Worm (Caenorhabditis elegans) whole organism, late embryonic: ENCODE results near the gene T06D8.10.

Experiments
- F13H6.1 ChIP-seq: sonication (generic microtip); optimal IDR thresholded peaks from 2 replicates; lab custom pipeline; 2016; ENCODE audit warnings: missing genetic modification characterization, missing compliant biosample characterization
- K02D7.2 ChIP-seq: sonication (generic microtip); optimal IDR thresholded peaks from 2 replicates; lab custom pipeline; 2017; ENCODE audit warnings: mild to moderate bottlenecking, missing genetic modification characterization, missing compliant biosample characterization
- ahr-1 ChIP-seq: sonication (generic microtip); optimal IDR thresholded peaks from 2 replicates; lab custom pipeline; 2016; ENCODE audit warnings: missing genetic modification characterization, missing compliant biosample characterization
- ama-1 ChIP-seq: fragments of 150-350 bp; optimal IDR thresholded peaks from 2 replicates; lab custom pipeline; 2014
- ceh-19 ChIP-seq: fragments of 200-800 bp; sonication (Bioruptor generic); optimal IDR thresholded peaks from 2 replicates; lab custom pipeline; 2018; ENCODE audit warnings: mild to moderate bottlenecking, missing genetic modification characterization, missing compliant biosample characterization
- ceh-22 ChIP-seq: sonication (generic microtip); optimal IDR thresholded peaks from 2 replicates; lab custom pipeline; 2017; ENCODE audit warnings: missing biosample characterization, missing genetic modification characterization
- ceh-34 ChIP-seq: sonication (generic microtip); optimal IDR thresholded peaks from 2 replicates; lab custom pipeline; 2016; ENCODE audit warnings: mild to moderate bottlenecking, missing genetic modification characterization, missing compliant biosample characterization
- ceh-6 ChIP-seq: fragments of 200-800 bp; sonication (Bioruptor generic); optimal IDR thresholded peaks from 2 replicates; lab custom pipeline; 2018; ENCODE audit warnings: mild to moderate bottlenecking, missing genetic modification characterization, missing compliant biosample characterization
- ceh-9 ChIP-seq: sonication (generic microtip); optimal IDR thresholded peaks from 2 replicates; lab custom pipeline; 2016; ENCODE audit warnings: mild to moderate bottlenecking, missing genetic modification characterization, inconsistent platforms, missing compliant biosample characterization
- dmd-4 ChIP-seq: sonication (generic microtip); optimal IDR thresholded peaks from 2 replicates; lab custom pipeline; 2016; ENCODE audit warnings: borderline replicate concordance, missing genetic modification characterization, missing compliant biosample characterization
- dve-1 ChIP-seq: sonication (generic microtip); optimal IDR thresholded peaks from 2 replicates; lab custom pipeline; 2017; ENCODE audit warnings: antibody characterized with exemption, mild to moderate bottlenecking, missing genetic modification characterization, missing compliant biosample characterization
- ets-4 ChIP-seq: sonication (generic microtip); optimal IDR thresholded peaks from 2 replicates; lab custom pipeline; 2016; ENCODE audit warnings: missing genetic modification characterization, missing compliant biosample characterization
- eyg-1 ChIP-seq: sonication (generic microtip); optimal IDR thresholded peaks from 2 replicates; lab custom pipeline; 2016; ENCODE audit warnings: missing genotype, missing genetic modification characterization, missing compliant biosample characterization
- hlh-13 ChIP-seq: fragments of 200-800 bp; sonication (Bioruptor generic); optimal IDR thresholded peaks from 2 replicates; lab custom pipeline; 2018; ENCODE audit warnings: mild to moderate bottlenecking, missing genetic modification characterization, missing compliant biosample characterization
- hlh-15 ChIP-seq: sonication (generic microtip); optimal IDR thresholded peaks from 2 replicates; lab custom pipeline; 2016; ENCODE audit warnings: missing genetic modification characterization, missing compliant biosample characterization
- hlh-30 ChIP-seq: sonication (generic microtip); optimal IDR thresholded peaks from 2 replicates; lab custom pipeline; 2017; ENCODE audit warnings: antibody characterized with exemption, missing genetic modification characterization, missing compliant biosample characterization; ENCODE audit not compliant: insufficient read depth
- hlh-8 ChIP-seq: sonication (generic microtip); optimal IDR thresholded peaks from 2 replicates; lab custom pipeline; 2016; ENCODE audit warnings: missing genotype, missing genetic modification characterization, missing compliant biosample characterization
- lim-6 ChIP-seq: sonication (generic microtip); optimal IDR thresholded peaks from 2 replicates; lab custom pipeline; 2016; ENCODE audit warnings: missing genetic modification characterization, missing compliant biosample characterization
- lin-11 ChIP-seq: fragments of 200-800 bp; sonication (Bioruptor generic); optimal IDR thresholded peaks from 2 replicates; lab custom pipeline; 2018; ENCODE audit warnings: mild to moderate bottlenecking, missing genetic modification characterization, missing compliant biosample characterization
- mec-3 ChIP-seq: sonication (generic microtip); optimal IDR thresholded peaks from 2 replicates; lab custom pipeline; 2016; ENCODE audit warnings: borderline replicate concordance, missing genetic modification characterization, missing compliant biosample characterization
- nhr-11 ChIP-seq: fragments of 150-350 bp; optimal IDR thresholded peaks from 2 replicates; lab custom pipeline; 2014; ENCODE audit warnings: missing biosample characterization, missing genetic modification characterization
- nhr-232 ChIP-seq: sonication (generic microtip); optimal IDR thresholded peaks from 2 replicates; lab custom pipeline; 2016; ENCODE audit warnings: missing genetic modification characterization, missing compliant biosample characterization
- npax-4 ChIP-seq: sonication (generic microtip); optimal IDR thresholded peaks from 2 replicates; lab custom pipeline; 2016; ENCODE audit warnings: missing genetic modification characterization, missing compliant biosample characterization
- odd-2 ChIP-seq: sonication (generic microtip); optimal IDR thresholded peaks from 2 replicates; lab custom pipeline; 2017; ENCODE audit warnings: antibody characterized with exemption, mild to moderate bottlenecking, missing genetic modification characterization, missing compliant biosample characterization
- pag-3 ChIP-seq: sonication (generic microtip); optimal IDR thresholded peaks from 2 replicates; lab custom pipeline; 2016; ENCODE audit warnings: missing compliant biosample characterization, missing genetic modification characterization, borderline replicate concordance
- pax-1 ChIP-seq: fragments of 150-350 bp; optimal IDR thresholded peaks from 2 replicates; lab custom pipeline; 2014; ENCODE audit warnings: missing biosample characterization, missing genetic modification characterization
- pqm-1 ChIP-seq: sonication (generic microtip); optimal IDR thresholded peaks from 2 replicates; lab custom pipeline; 2016; ENCODE audit warnings: missing genetic modification characterization, missing compliant biosample characterization
- sox-4 ChIP-seq: sonication (generic microtip); optimal IDR thresholded peaks from 2 replicates; lab custom pipeline; 2017; ENCODE audit warnings: mild to moderate bottlenecking, missing genetic modification characterization, inconsistent platforms, missing compliant biosample characterization
- syd-9 ChIP-seq: sonication (generic microtip); optimal IDR thresholded peaks from 2 replicates; lab custom pipeline; 2016; ENCODE audit warnings: mild to moderate bottlenecking, missing genetic modification characterization, moderate library complexity, missing compliant biosample characterization
- tbx-2 ChIP-seq: sonication (generic microtip); optimal IDR thresholded peaks from 2 replicates; lab custom pipeline; 2016; ENCODE audit warnings: missing genetic modification characterization, missing compliant biosample characterization
- unc-42 ChIP-seq: sonication (generic microtip); optimal IDR thresholded peaks from 2 replicates; lab custom pipeline; 2016; ENCODE audit warnings: missing genotype, missing genetic modification characterization, missing compliant biosample characterization
- unc-55 ChIP-seq: sonication (generic microtip); optimal IDR thresholded peaks from 2 replicates; lab custom pipeline; 2017; ENCODE audit warnings: missing biosample characterization, missing genetic modification reagents, missing genetic modification characterization
- unc-86 ChIP-seq: sonication (generic microtip); optimal IDR thresholded peaks from 2 replicates; lab custom pipeline; 2016; ENCODE audit warnings: missing genetic modification characterization, missing compliant biosample characterization
- zip-5 ChIP-seq: sonication (generic microtip); optimal IDR thresholded peaks from 2 replicates; lab custom pipeline; 2016; ENCODE audit warnings: missing genetic modification characterization, missing compliant biosample characterization
- ztf-16 ChIP-seq: sonication (generic microtip); optimal IDR thresholded peaks from 2 replicates; lab custom pipeline; 2017; ENCODE audit warnings: missing genetic modification characterization, missing compliant biosample characterization

T06D8.10 gene

ce11 chrII:11275484-11275883 lies 28.2 kb upstream of the T06D8.10 start:
- TF ChIP-seq unc-55 (GFP tag; lab: Kevin White, UChicago) (no peak), ceh-19 (GFP tag; lab: Kevin White, UChicago) (no peak), ztf-16 (tag; lab: Kevin White, UChicago) (no peak), unc-42 (tag; lab: Kevin White, UChicago) (no peak), mec-3 (tag; lab: Kevin White, UChicago) (no peak), ama-1 (no peak), ceh-22 (tag; lab: Kevin White, UChicago) (no peak), ceh-34 (tag; lab: Kevin White, UChicago) (no peak), odd-2 (tag; lab: Kevin White, UChicago) (no peak), K02D7.2 (tag; lab: Kevin White, UChicago) (no peak), F13H6.1 (no peak), syd-9 (tag; lab: Kevin White, UChicago) (no peak), ceh-9 (tag; lab: Kevin White, UChicago) (no peak), hlh-15 (no peak), sox-4 (tag; lab: Kevin White, UChicago) (no peak), hlh-13 (GFP tag; lab: Kevin White, UChicago) (no peak)

DNA sequence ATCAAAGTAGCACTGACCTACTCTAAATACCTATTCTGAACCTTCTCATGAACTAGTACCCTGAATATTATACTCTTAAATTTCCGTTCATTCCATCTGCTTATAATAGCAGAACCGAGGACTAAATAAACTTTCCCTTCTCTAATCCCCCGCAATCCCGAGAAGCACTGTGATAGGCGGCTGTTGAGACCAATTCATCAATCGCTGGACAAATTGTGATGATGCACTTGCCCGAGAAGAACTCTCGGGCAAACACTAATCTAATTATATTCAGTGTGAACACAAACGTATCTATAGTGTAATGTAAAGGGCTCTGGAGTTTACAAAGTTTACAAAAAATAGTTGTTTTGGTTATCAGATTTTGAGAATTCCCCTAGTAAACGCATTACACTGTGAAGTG lies 27.6 kb upstream of the T06D8.10 start:
- TF ChIP-seq lim-6 (no peak), lin-11 (tag; lab: Kevin White, UChicago) (no peak), dmd-4 (tag; lab: Kevin White, UChicago) (no peak), K02D7.2 (tag; lab: Kevin White, UChicago) (no peak), unc-55 (GFP tag; lab: Kevin White, UChicago) (peak; percentile 59)

- TF ChIP-seq pax-1 (no peak), hlh-30 (tag; lab: Kevin White, UChicago) (no peak), unc-42 (tag; lab: Kevin White, UChicago) (no peak), nhr-11 (no peak), nhr-232 (tag; lab: Kevin White, UChicago) (no peak), lin-11 (tag; lab: Kevin White, UChicago) (no peak), ceh-6 (GFP tag; lab: Kevin White, UChicago) (no peak), npax-4 (no peak), syd-9 (tag; lab: Kevin White, UChicago) (no peak), zip-5 (tag; lab: Kevin White, UChicago) (no peak), lim-6 (no peak), hlh-8 (tag; lab: Kevin White, UChicago) (no peak), hlh-13 (GFP tag; lab: Kevin White, UChicago) (no peak), sox-4 (tag; lab: Kevin White, UChicago) (no peak), pag-3 (tag; lab: Kevin White, UChicago) (no peak), mec-3 (tag; lab: Kevin White, UChicago) (no peak), ahr-1 (no peak), pqm-1 (tag; lab: Kevin White, UChicago) (no peak), dve-1 (tag; lab: Kevin White, UChicago) (no peak)
Observed at ce11 chrII:11270829-11271228, 23.5 kb upstream of the T06D8.10 start.

DNA sequence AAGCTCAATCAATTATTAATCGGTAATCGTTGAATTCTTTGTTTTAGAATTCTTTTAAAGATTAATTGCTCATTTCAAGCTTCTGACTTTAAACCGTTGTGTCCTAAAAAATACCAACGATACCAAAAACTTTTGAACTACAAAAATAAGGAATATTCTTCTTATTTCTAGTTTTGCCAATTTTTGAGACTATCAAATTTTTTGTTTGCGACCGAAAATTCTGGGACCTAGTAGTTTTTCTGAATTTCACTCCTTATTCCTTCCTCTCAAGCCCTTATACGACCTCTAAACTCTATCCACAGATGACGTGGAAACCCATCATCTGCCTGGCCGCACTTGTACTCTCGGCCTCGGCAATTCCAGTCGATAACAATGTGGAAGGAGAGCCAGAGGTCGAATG lies 21.5 kb upstream of the T06D8.10 start, which contains the start of gene cut-1:
Gene cut-1, plus strand, starts transcription at position 301 of the 400 bp plus-strand sequence.
- TF ChIP-seq ets-4 (tag; lab: Kevin White, UChicago) (no peak), pax-1 (no peak), tbx-2 (tag; lab: Kevin White, UChicago) (no peak), eyg-1 (no peak), unc-55 (GFP tag; lab: Kevin White, UChicago) (no peak), unc-86 (no peak), K02D7.2 (tag; lab: Kevin White, UChicago) (no peak)
- TF ChIP-seq, all 69 proteins: peak for 0
